Fruit fly (Drosophila melanogaster) Kc167 (cell line): ENCODE results near the gene CG11249.

Experiments
- Myc ChIP-seq: fragments of >200 bp; optimal IDR thresholded peaks from 2 replicates; lab custom pipeline; 2017; ENCODE audit warnings: missing external identifiers
- Sin3A ChIP-seq: fragments of >200 bp; optimal IDR thresholded peaks from 2 replicates; lab custom pipeline; 2018; ENCODE audit warnings: missing external identifiers
- h ChIP-seq: fragments of >200 bp; optimal IDR thresholded peaks from 3 replicates; lab custom pipeline; 2018; ENCODE audit warnings: missing external identifiers
- insv ChIP-seq: fragments of >200 bp; optimal IDR thresholded peaks from 3 replicates; lab custom pipeline; 2018; ENCODE audit warnings: missing external identifiers
- psq ChIP-seq: fragments of >200 bp; optimal IDR thresholded peaks from 2 replicates; lab custom pipeline; 2017; ENCODE audit warnings: missing external identifiers
- ttk ChIP-seq: sonication (Bioruptor generic); optimal IDR thresholded peaks from 2 replicates; lab custom pipeline; 2017; ENCODE audit warnings: missing external identifiers

dm6 chr3L:21666880-21667279 lies 5.1 kb upstream of the CG11249 start, which contains the start of gene Cpr78E:
- TF ChIP-seq psq (lab: Kevin White, UChicago) (no peak), h (lab: Kevin White, UChicago) (no peak), Myc (lab: Kevin White, UChicago) (no peak), Sin3A (lab: Kevin White, UChicago) (no peak), insv (lab: Kevin White, UChicago) (no peak), ttk (lab: Kevin White, UChicago) (no peak)
